Fruit fly (Drosophila melanogaster): Measurements from ENCODE around the gene PolA2.

Gene PolA2

dm6 chr3R:27238438-27239301, at the start of gene PolA2, which contains the start of gene CG31064 (continued):
- TF ChIP-seq da (GFP tag; optimal IDR thresholded peaks at IDR 0.05) (peak; percentile 35), psq (GFP tag; optimal IDR thresholded peaks at IDR 0.05) (no peak), CG4820 (GFP tag; optimal IDR thresholded peaks at IDR 0.05) (no peak), pzg (GFP tag; optimal IDR thresholded peaks at IDR 0.05) (peak; percentile 95), CG31388 (GFP tag; optimal IDR thresholded peaks at IDR 0.05) (no peak), mam (GFP tag; optimal IDR thresholded peaks at IDR 0.05) (no peak), slbo (GFP tag; IDR thresholded peaks at IDR 0.05) (peak; percentile 23; the same call in 1 of the 2 replicates), NfI (GFP tag; optimal IDR thresholded peaks at IDR 0.05) (peak; percentile 5), CG13775 (GFP tag; optimal IDR thresholded peaks at IDR 0.05) (no peak), CG3995 (GFP tag; optimal IDR thresholded peaks at IDR 0.05) (peak; percentile 100), gsb-n (tag; optimal IDR thresholded peaks at IDR 0.05) (no peak), fd64A (GFP tag; optimal IDR thresholded peaks at IDR 0.05) (no peak), Dfd (GFP tag; optimal IDR thresholded peaks at IDR 0.05) (no peak), Spps (tag; optimal IDR thresholded peaks at IDR 0.05) (no peak), GATAe (GFP tag; conservative IDR thresholded peaks at IDR 0.05) (no peak), CG34224 (GFP tag; IDR thresholded peaks at IDR 0.05; ENCODE audit: partially characterized antibody) (peak; percentile 89), prd (optimal IDR thresholded peaks at IDR 0.05) (no peak), prd (GFP tag; IDR thresholded peaks at IDR 0.05) (no peak), BEAF-32 (GFP tag; optimal IDR thresholded peaks at IDR 0.05) (peak; percentile 70), CG3407 (GFP tag; optimal IDR thresholded peaks at IDR 0.05) (no peak), CG5245 (GFP tag; optimal IDR thresholded peaks at IDR 0.05) (no peak), Fer1 (GFP tag; optimal IDR thresholded peaks at IDR 0.05) (no peak), pros (GFP tag; optimal IDR thresholded peaks at IDR 0.05) (no peak), trh (GFP tag; optimal IDR thresholded peaks at IDR 0.05) (no peak), CG15479 (GFP tag; optimal IDR thresholded peaks at IDR 0.05) (no peak), sug (tag; optimal IDR thresholded peaks at IDR 0.05) (no peak), cas (GFP tag; IDR thresholded peaks at IDR 0.05) (no peak), croc (GFP tag; conservative IDR thresholded peaks at IDR 0.05) (no peak), grn (GFP tag; optimal IDR thresholded peaks at IDR 0.05) (no peak), cwo (GFP tag; optimal IDR thresholded peaks at IDR 0.05) (no peak), dimm (GFP tag; IDR thresholded peaks at IDR 0.05) (no peak), CG6765 (GFP tag; optimal IDR thresholded peaks at IDR 0.05) (no peak), maf-S (GFP tag; optimal IDR thresholded peaks at IDR 0.05) (no peak), CG7839 (tag; optimal IDR thresholded peaks at IDR 0.05) (no peak), bcd (GFP tag; optimal IDR thresholded peaks at IDR 0.05) (no peak), pho (GFP tag; optimal IDR thresholded peaks at IDR 0.05) (no peak), tup (GFP tag; optimal IDR thresholded peaks at IDR 0.05) (no peak), Trl (optimal IDR thresholded peaks at IDR 0.05) (no peak), Trl (GFP tag; optimal IDR thresholded peaks at IDR 0.05) (no peak), amos (GFP tag; IDR thresholded peaks at IDR 0.05; ENCODE audit: partially characterized antibody) (peak; percentile 81), CkIIα-i1 (GFP tag; IDR thresholded peaks at IDR 0.05) (no peak), zen2 (GFP tag; IDR thresholded peaks at IDR 0.05; ENCODE audit: partially characterized antibody) (peak; percentile 90), dan (GFP tag; IDR thresholded peaks at IDR 0.05) (no peak), Sry-β (GFP tag; optimal IDR thresholded peaks at IDR 0.05) (no peak), eve (GFP tag; optimal IDR thresholded peaks at IDR 0.05) (no peak), vnd (GFP tag; IDR thresholded peaks at IDR 0.05; ENCODE audit: partially characterized antibody) (peak; percentile 80), CG12299 (tag; optimal IDR thresholded peaks at IDR 0.05) (no peak), gce (GFP tag; IDR thresholded peaks at IDR 0.05) (no peak), nerfin-2 (GFP tag; IDR thresholded peaks at IDR 0.05; ENCODE audit: partially characterized antibody) (peak; percentile 91), CG32767 (GFP tag; IDR thresholded peaks at IDR 0.05) (no peak)

Data from whole organism, embryonic.